Fruit fly (Drosophila melanogaster) whole organism, embryonic: ENCODE measurements around the gene BCL7-like.

ENCODE experiments used
- Atf3 ChIP-seq: fragments of 200-800 bp; sonication (Bioruptor generic); optimal IDR thresholded peaks from 3 replicates; lab custom pipeline; 2016; ENCODE audit warnings: missing biosample characterization, missing genetic modification characterization
- Blimp-1 ChIP-seq: fragments of 200-800 bp; sonication (Bioruptor generic); optimal IDR thresholded peaks from 3 replicates; lab custom pipeline; 2018; ENCODE audit warnings: missing biosample characterization, missing genetic modification characterization, mild to moderate bottlenecking, moderate library complexity, missing genetic modification reagents
- CG10274 ChIP-seq: fragments of 200-800 bp; sonication (Bioruptor generic); optimal IDR thresholded peaks from 3 replicates; lab custom pipeline; 2017; ENCODE audit warnings: missing biosample characterization, mild to moderate bottlenecking, missing genetic modification characterization
- CG10366 ChIP-seq: fragments of 200-800 bp; sonication (Bioruptor generic); IDR thresholded peaks from 2 replicates; pipeline ENCODE4 v1.3.6; 2022; ENCODE audit warnings: missing biosample characterization, missing genetic modification characterization
- CG11504 ChIP-seq: fragments of 200-800 bp; sonication (Bioruptor generic); optimal IDR thresholded peaks from 3 replicates; lab custom pipeline; 2019; ENCODE audit warnings: missing biosample characterization, mild to moderate bottlenecking, missing genetic modification characterization, moderate library complexity
- CG11560 ChIP-seq: fragments of 200-800 bp; sonication (Bioruptor generic); IDR thresholded peaks from 3 replicates; pipeline ENCODE4 v1.3.6; 2022; ENCODE audit warnings: missing biosample characterization, missing genetic modification characterization
- CG12071 ChIP-seq: fragments of 200-800 bp; sonication (Bioruptor generic); optimal IDR thresholded peaks from 3 replicates; lab custom pipeline; 2018; ENCODE audit warnings: missing biosample characterization, mild to moderate bottlenecking, missing genetic modification characterization
- CG12104 ChIP-seq: fragments of 200-800 bp; sonication (Bioruptor generic); optimal IDR thresholded peaks from 3 replicates; lab custom pipeline; 2016; ENCODE audit warnings: missing biosample characterization, missing genetic modification characterization
- CG12942 ChIP-seq: fragments of 200-800 bp; sonication (Bioruptor generic); optimal IDR thresholded peaks from 3 replicates; lab custom pipeline; 2016; ENCODE audit warnings: missing biosample characterization, missing genetic modification characterization
- CG14667 ChIP-seq: fragments of 200-800 bp; sonication (Bioruptor generic); IDR thresholded peaks from 2 replicates; pipeline ENCODE4 v1.3.6; 2022; ENCODE audit warnings: missing biosample characterization, missing genetic modification characterization
- CG17802 ChIP-seq: fragments of 200-800 bp; sonication (Bioruptor generic); optimal IDR thresholded peaks from 2 replicates; lab custom pipeline; 2018; ENCODE audit warnings: missing biosample characterization, mild to moderate bottlenecking, missing genetic modification characterization, moderate library complexity
- CG18764 ChIP-seq: fragments of 200-800 bp; sonication (Bioruptor generic); optimal IDR thresholded peaks from 3 replicates; lab custom pipeline; 2016; ENCODE audit warnings: missing biosample characterization, missing genetic modification characterization
- CG2129 ChIP-seq: fragments of 200-800 bp; sonication (Bioruptor generic); IDR thresholded peaks from 2 replicates; pipeline ENCODE4 v1.3.6; 2022; ENCODE audit warnings: missing biosample characterization, missing genetic modification characterization; ENCODE audit not compliant: partially characterized antibody
- CG2889 ChIP-seq: fragments of 200-800 bp; sonication (Bioruptor generic); IDR thresholded peaks from 3 replicates; pipeline ENCODE4 v1.3.6; 2022; ENCODE audit warnings: missing biosample characterization, missing genetic modification characterization
- CG32767 ChIP-seq: fragments of 200-800 bp; sonication (Bioruptor generic); IDR thresholded peaks from 2 replicates; pipeline ENCODE4 v1.3.6; 2022; ENCODE audit warnings: missing biosample characterization, missing genetic modification characterization
- CG34224 ChIP-seq: fragments of 200-800 bp; sonication (Bioruptor generic); IDR thresholded peaks from 3 replicates; pipeline ENCODE4 v1.3.6; 2022; ENCODE audit warnings: missing biosample characterization, missing genetic modification characterization; ENCODE audit not compliant: partially characterized antibody
- CG4282 ChIP-seq: fragments of 200-800 bp; sonication (Bioruptor generic); optimal IDR thresholded peaks from 2 replicates; lab custom pipeline; 2016; ENCODE audit warnings: missing biosample characterization, missing genetic modification characterization
- CG4360 ChIP-seq: fragments of 200-800 bp; sonication (Bioruptor generic); IDR thresholded peaks from 2 replicates; pipeline ENCODE4 v1.3.6; 2022; ENCODE audit warnings: missing biosample characterization, missing genetic modification characterization
- CG43689 ChIP-seq: fragments of 200-800 bp; sonication (Bioruptor generic); IDR thresholded peaks from 2 replicates; pipeline ENCODE4 v1.3.6; 2022; ENCODE audit warnings: missing biosample characterization, missing genetic modification characterization
- CG4404 ChIP-seq: fragments of 200-800 bp; sonication (Bioruptor generic); IDR thresholded peaks from 2 replicates; pipeline ENCODE4 v1.3.6; 2022; ENCODE audit warnings: missing biosample characterization, missing genetic modification characterization
- CG4424 ChIP-seq: fragments of 200-800 bp; sonication (Bioruptor generic); optimal IDR thresholded peaks from 3 replicates; lab custom pipeline; 2016; ENCODE audit warnings: missing biosample characterization, missing genetic modification characterization
- CG6175 ChIP-seq: fragments of 200-800 bp; sonication (Bioruptor generic); IDR thresholded peaks from 3 replicates; pipeline ENCODE4 v1.3.6; 2022; ENCODE audit warnings: missing biosample characterization, missing genetic modification characterization
- CG6254 ChIP-seq: fragments of 200-800 bp; sonication (Bioruptor generic); optimal IDR thresholded peaks from 3 replicates; lab custom pipeline; 2017; ENCODE audit warnings: mild to moderate bottlenecking, missing biosample characterization, missing genetic modification reagents, missing genetic modification characterization
- CG6272 ChIP-seq: fragments of 200-800 bp; sonication (Bioruptor generic); IDR thresholded peaks from 2 replicates; pipeline ENCODE4 v1.3.6; 2022; ENCODE audit warnings: missing biosample characterization, missing genetic modification characterization
- D19B ChIP-seq: fragments of 200-800 bp; sonication (Bioruptor generic); optimal IDR thresholded peaks from 2 replicates; lab custom pipeline; 2017; ENCODE audit warnings: missing biosample characterization, mild to moderate bottlenecking, missing genetic modification characterization
- Dbx ChIP-seq: fragments of 200-800 bp; sonication (Bioruptor generic); IDR thresholded peaks from 3 replicates; pipeline ENCODE4 v1.3.6; 2022; ENCODE audit warnings: missing biosample characterization, missing genetic modification characterization
- Dek ChIP-seq: fragments of 200-800 bp; sonication (Bioruptor generic); optimal IDR thresholded peaks from 3 replicates; lab custom pipeline; 2019; ENCODE audit warnings: missing biosample characterization, mild to moderate bottlenecking, missing genetic modification characterization, moderate library complexity
- Eip74EF ChIP-seq, 2 experiments: fragments of 200-800 bp in 1 of 2; fragments of >200 bp in 1 of 2; sonication (Bioruptor generic) in 1 of 2; optimal IDR thresholded peaks; 2 replicates each; lab custom pipeline; 2017 to 2019; ENCODE audit warnings: missing biosample characterization in 2 of 2, missing genetic modification characterization in 2 of 2, mild to moderate bottlenecking in 1 of 2, moderate library complexity in 1 of 2
- Fer3 ChIP-seq: fragments of 200-800 bp; sonication (Bioruptor generic); optimal IDR thresholded peaks from 2 replicates; lab custom pipeline; 2018; ENCODE audit warnings: missing biosample characterization, mild to moderate bottlenecking, missing genetic modification characterization, moderate library complexity
- HmgZ ChIP-seq: fragments of 200-800 bp; sonication (Bioruptor generic); optimal IDR thresholded peaks from 2 replicates; lab custom pipeline; 2018; ENCODE audit warnings: missing biosample characterization, mild to moderate bottlenecking, missing genetic modification characterization
- Lhr ChIP-seq: fragments of 200-800 bp; sonication (Bioruptor generic); optimal IDR thresholded peaks from 3 replicates; lab custom pipeline; 2017; ENCODE audit warnings: mild to moderate bottlenecking, missing biosample characterization, missing genetic modification reagents, missing genetic modification characterization
- NC2β ChIP-seq: fragments of 200-800 bp; sonication (Bioruptor generic); optimal IDR thresholded peaks from 2 replicates; lab custom pipeline; 2016; ENCODE audit warnings: missing biosample characterization, missing genetic modification characterization
- NK7.1 ChIP-seq: fragments of 200-800 bp; sonication (Bioruptor generic); optimal IDR thresholded peaks from 3 replicates; lab custom pipeline; 2016; ENCODE audit warnings: missing biosample characterization, missing genetic modification characterization
- Rx ChIP-seq: fragments of 200-800 bp; sonication (Bioruptor generic); IDR thresholded peaks from 2 replicates; pipeline ENCODE4 v1.3.6; 2022; ENCODE audit warnings: missing biosample characterization, missing genetic modification characterization
- Sry-β ChIP-seq: fragments of 200-800 bp; sonication (Bioruptor generic); optimal IDR thresholded peaks from 2 replicates; lab custom pipeline; 2018; ENCODE audit warnings: missing biosample characterization, mild to moderate bottlenecking, missing genetic modification characterization, moderate library complexity
- ato ChIP-seq: fragments of 200-800 bp; sonication (Bioruptor generic); IDR thresholded peaks from 2 replicates; pipeline ENCODE4 v1.3.6; 2022; ENCODE audit warnings: missing biosample characterization, missing genetic modification characterization; ENCODE audit not compliant: partially characterized antibody
- bsh ChIP-seq, 2 experiments: fragments of 200-800 bp; sonication (Bioruptor generic); optimal IDR thresholded peaks; 2 replicates each; lab custom pipeline; 2017 to 2018; ENCODE audit warnings: mild to moderate bottlenecking in 2 of 2, missing biosample characterization in 2 of 2, missing genetic modification characterization in 2 of 2, moderate library complexity in 1 of 2
- croc ChIP-seq: fragments of 200-800 bp; sonication (Bioruptor generic); conservative IDR thresholded peaks from 3 replicates; pipeline ENCODE4 v1.3.6; 2022; ENCODE audit warnings: missing biosample characterization, missing genetic modification characterization
- cwo ChIP-seq: fragments of 200-800 bp; sonication (Bioruptor generic); optimal IDR thresholded peaks from 3 replicates; lab custom pipeline; 2017; ENCODE audit warnings: missing biosample characterization, missing genetic modification characterization, mild to moderate bottlenecking, moderate library complexity, missing genetic modification reagents
- gfzf ChIP-seq: fragments of 200-800 bp; sonication (Bioruptor generic); optimal IDR thresholded peaks from 2 replicates; lab custom pipeline; 2016; ENCODE audit warnings: missing biosample characterization, mild to moderate bottlenecking, missing genetic modification characterization, moderate library complexity
- grau ChIP-seq: fragments of 200-800 bp; optimal IDR thresholded peaks from 3 replicates; lab custom pipeline; 2019; ENCODE audit warnings: missing biosample characterization, mild to moderate bottlenecking, missing genetic modification characterization, moderate library complexity
- ind ChIP-seq: fragments of 200-800 bp; sonication (Bioruptor generic); optimal IDR thresholded peaks from 3 replicates; lab custom pipeline; 2016; ENCODE audit warnings: missing biosample characterization, missing genetic modification characterization
- jigr1 ChIP-seq: fragments of 200-800 bp; sonication (Bioruptor generic); IDR thresholded peaks from 3 replicates; pipeline ENCODE4 v1.3.6; 2022; ENCODE audit warnings: missing biosample characterization, missing genetic modification characterization
- klu ChIP-seq: fragments of 200-800 bp; sonication (Bioruptor generic); IDR thresholded peaks from 2 replicates; pipeline ENCODE4 v1.3.6; 2022; ENCODE audit warnings: missing biosample characterization, missing genetic modification characterization
- knrl ChIP-seq: fragments of 200-800 bp; sonication (Bioruptor generic); IDR thresholded peaks from 3 replicates; pipeline ENCODE4 v1.3.6; 2022; ENCODE audit warnings: missing biosample characterization, missing genetic modification characterization; ENCODE audit not compliant: partially characterized antibody
- nerfin-2 ChIP-seq: fragments of 200-800 bp; sonication (Bioruptor generic); IDR thresholded peaks from 2 replicates; pipeline ENCODE4 v1.3.6; 2022; ENCODE audit warnings: missing biosample characterization, missing genetic modification characterization; ENCODE audit not compliant: partially characterized antibody
- phol ChIP-seq: fragments of 200-800 bp; sonication (Bioruptor generic); optimal IDR thresholded peaks from 3 replicates; lab custom pipeline; 2018; ENCODE audit warnings: missing biosample characterization, mild to moderate bottlenecking, missing genetic modification characterization, moderate library complexity
- rib ChIP-seq: fragments of 200-800 bp; sonication (Bioruptor generic); IDR thresholded peaks from 2 replicates; pipeline ENCODE4 v1.3.6; 2022; ENCODE audit warnings: missing biosample characterization, missing genetic modification characterization
- zfh2 ChIP-seq: fragments of 200-800 bp; sonication (Bioruptor generic); optimal IDR thresholded peaks from 2 replicates; lab custom pipeline; 2016; ENCODE audit warnings: missing biosample characterization, missing genetic modification characterization

Gene BCL7-like

dm6 chrX:9355996-9356708, at the start of gene BCL7-like, which contains the start of gene Zdhhc8:
Gene BCL7-like, plus strand, starts transcription at chrX:9356634.
Gene Zdhhc8, minus strand, starts transcription at chrX:9356227.
- TF ChIP-seq CG32767 (GFP tag; lab: Robert Waterston, UW) (no peak; the same call in 1 of the 2 replicates), CG12942 (peak; percentile 37), CG11504 (tag; lab: Kevin White, UChicago) (no peak), Fer3 (tag; lab: Kevin White, UChicago) (no peak), CG18764 (GFP tag; lab: Kevin White, UChicago) (peak; percentile 7), CG4282 (no peak), Eip74EF (GFP tag; optimal IDR thresholded peaks at IDR 0.05; lab: Kevin White, UChicago) (no peak), rib (GFP tag; lab: Robert Waterston, UW) (no peak), klu (GFP tag; lab: Robert Waterston, UW) (no peak), CG2889 (GFP tag; lab: Robert Waterston, UW) (no peak), CG2129 (peak; percentile 94), Lhr (peak; percentile 71), Atf3 (GFP tag; lab: Kevin White, UChicago) (no peak), ato (GFP tag; lab: Robert Waterston, UW) (peak; percentile 97), nerfin-2 (GFP tag; lab: Robert Waterston, UW) (peak; percentile 96), CG12104 (peak; percentile 26), CG43689 (GFP tag; lab: Robert Waterston, UW) (no peak), CG4404 (GFP tag; lab: Robert Waterston, UW) (no peak), cwo (GFP tag; lab: Kevin White, UChicago) (no peak), NC2β (GFP tag; lab: Kevin White, UChicago) (peak; percentile 42), CG6254 (GFP tag; lab: Kevin White, UChicago) (no peak), CG11560 (tag; lab: Robert Waterston, UW) (peak; percentile 97), zfh2 (GFP tag; lab: Kevin White, UChicago) (peak; percentile 41), jigr1 (GFP tag; lab: Robert Waterston, UW) (no peak), grau (tag; lab: Kevin White, UChicago) (peak; percentile 43), CG17802 (tag; lab: Kevin White, UChicago) (no peak), knrl (GFP tag; lab: Robert Waterston, UW) (peak; percentile 98), CG34224 (peak; percentile 96), HmgZ (tag; lab: Kevin White, UChicago) (no peak), CG10274 (no peak), bsh (GFP tag; optimal IDR thresholded peaks at IDR 0.05; lab: Kevin White, UChicago) (peak; percentile 21 to 33), phol (peak; percentile 64), CG6175 (GFP tag; lab: Robert Waterston, UW) (no peak), CG12071 (GFP tag; lab: Kevin White, UChicago) (no peak), CG14667 (GFP tag; lab: Robert Waterston, UW) (no peak), Dek (tag; lab: Kevin White, UChicago) (peak; percentile 9), ind (GFP tag; lab: Kevin White, UChicago) (peak; percentile 48), CG4424 (peak; percentile 45), Dbx (peak; percentile 56; the same call in 2 of the 3 replicates), Blimp-1 (GFP tag; lab: Kevin White, UChicago) (peak; percentile 23), gfzf (GFP tag; lab: Kevin White, UChicago) (peak; percentile 61), CG10366 (GFP tag; lab: Robert Waterston, UW) (peak; percentile 17; the same call in 1 of the 2 replicates), CG4360 (GFP tag; lab: Robert Waterston, UW) (peak; percentile 50), CG6272 (GFP tag; lab: Robert Waterston, UW) (0 out of 2 replicates have a peak, but pooled peaks have one; percentile 18), D19B (GFP tag; lab: Kevin White, UChicago) (no peak), Sry-β (no peak), croc (no peak; the same call in 2 of the 3 replicates), NK7.1 (no peak), Rx (GFP tag; lab: Robert Waterston, UW) (no peak)
